Worm (Caenorhabditis elegans) whole organism, mixed stage, embryonic: ENCODE data around the gene gcn-2.

Experiments
- bed-3 ChIP-seq: fragments of 200-800 bp; sonication (Bioruptor generic); optimal IDR thresholded peaks from 3 replicates; lab custom pipeline; 2018; ENCODE audit warnings: mild to moderate bottlenecking, missing genetic modification characterization, moderate library complexity, missing compliant biosample characterization
- blmp-1 ChIP-seq: fragments of 150-350 bp; optimal IDR thresholded peaks from 2 replicates; lab custom pipeline; 2014; ENCODE audit warnings: missing biosample characterization, missing genetic modification characterization
- ceh-39 ChIP-seq: fragments of 150-350 bp; optimal IDR thresholded peaks from 2 replicates; lab custom pipeline; 2014; ENCODE audit warnings: missing biosample characterization, missing genetic modification characterization
- ceh-83 ChIP-seq: fragments of 200-800 bp; sonication (Bioruptor generic); optimal IDR thresholded peaks from 2 replicates; lab custom pipeline; 2018; ENCODE audit warnings: mild to moderate bottlenecking, missing genetic modification characterization, missing compliant biosample characterization
- ces-1 ChIP-seq: fragments of 150-350 bp; optimal IDR thresholded peaks from 2 replicates; lab custom pipeline; 2014; ENCODE audit warnings: missing biosample characterization, missing genetic modification reagents, missing genetic modification characterization
- cnd-1 ChIP-seq: fragments of 200-800 bp; sonication (Bioruptor generic); optimal IDR thresholded peaks from 2 replicates; lab custom pipeline; 2018; ENCODE audit warnings: mild to moderate bottlenecking, missing genetic modification characterization, missing compliant biosample characterization
- drap-1 ChIP-seq: fragments of 200-800 bp; sonication (Bioruptor generic); optimal IDR thresholded peaks from 3 replicates; lab custom pipeline; 2018; ENCODE audit warnings: mild to moderate bottlenecking, missing genetic modification characterization, missing compliant biosample characterization
- elt-1 ChIP-seq: sonication (generic microtip); optimal IDR thresholded peaks from 2 replicates; lab custom pipeline; 2017; ENCODE audit warnings: missing genetic modification characterization, mild to moderate bottlenecking, missing compliant biosample characterization, antibody characterized with exemption, moderate library complexity, borderline replicate concordance; ENCODE audit not compliant: insufficient read depth
- flh-1 ChIP-seq: fragments of 200-800 bp; sonication (Bioruptor generic); optimal IDR thresholded peaks from 2 replicates; lab custom pipeline; 2018; ENCODE audit warnings: mild to moderate bottlenecking, missing genetic modification characterization, moderate library complexity, missing compliant biosample characterization
- ham-2 ChIP-seq: fragments of 200-800 bp; sonication (Bioruptor generic); optimal IDR thresholded peaks from 2 replicates; lab custom pipeline; 2018; ENCODE audit warnings: mild to moderate bottlenecking, missing genetic modification characterization, missing compliant biosample characterization
- hlh-1 ChIP-seq: fragments of 150-350 bp; optimal IDR thresholded peaks from 2 replicates; lab custom pipeline; 2014; ENCODE audit warnings: missing biosample characterization, missing genetic modification reagents, missing genetic modification characterization
- lin-13 ChIP-seq: fragments of 150-350 bp; optimal IDR thresholded peaks from 2 replicates; lab custom pipeline; 2014; ENCODE audit warnings: missing biosample characterization, missing genetic modification characterization
- lin-32 ChIP-seq: fragments of 200-800 bp; sonication (Bioruptor generic); optimal IDR thresholded peaks from 2 replicates; lab custom pipeline; 2018; ENCODE audit warnings: mild to moderate bottlenecking, missing genetic modification characterization, missing compliant biosample characterization
- lsy-2 ChIP-seq: fragments of 150-350 bp; optimal IDR thresholded peaks from 2 replicates; lab custom pipeline; 2014; ENCODE audit warnings: missing biosample characterization, missing genetic modification characterization
- mab-5 ChIP-seq: fragments of 150-350 bp; optimal IDR thresholded peaks from 2 replicates; lab custom pipeline; 2014; ENCODE audit warnings: missing biosample characterization, missing genetic modification characterization
- mep-1 ChIP-seq: fragments of 150-350 bp; optimal IDR thresholded peaks from 2 replicates; lab custom pipeline; 2017; ENCODE audit warnings: missing biosample characterization, missing genetic modification reagents, missing genetic modification characterization, inconsistent platforms
- mls-2 ChIP-seq: sonication (generic microtip); optimal IDR thresholded peaks from 2 replicates; lab custom pipeline; 2016; ENCODE audit warnings: mild to moderate bottlenecking, missing genetic modification characterization, moderate library complexity, missing compliant biosample characterization
- nhr-12 ChIP-seq: fragments of 150-350 bp; optimal IDR thresholded peaks from 2 replicates; lab custom pipeline; 2014; ENCODE audit warnings: missing biosample characterization, missing genetic modification characterization
- nhr-2 ChIP-seq: fragments of 150-350 bp; optimal IDR thresholded peaks from 2 replicates; lab custom pipeline; 2014; ENCODE audit warnings: missing biosample characterization, missing genetic modification characterization
- nhr-237 ChIP-seq: fragments of 150-350 bp; optimal IDR thresholded peaks from 2 replicates; lab custom pipeline; 2014; ENCODE audit warnings: missing biosample characterization, missing genetic modification characterization
- nhr-28 ChIP-seq: fragments of 150-350 bp; optimal IDR thresholded peaks from 2 replicates; lab custom pipeline; 2014; ENCODE audit warnings: missing biosample characterization, missing genetic modification characterization
- nhr-76 ChIP-seq: sonication (generic microtip); optimal IDR thresholded peaks from 2 replicates; lab custom pipeline; 2017; ENCODE audit warnings: missing biosample characterization, missing genetic modification characterization
- pha-4 ChIP-seq: fragments of 150-350 bp; optimal IDR thresholded peaks from 2 replicates; lab custom pipeline; 2018; ENCODE audit warnings: missing biosample characterization, missing genetic modification reagents, missing genetic modification characterization
- sem-2 ChIP-seq: fragments of 200-800 bp; sonication (Bioruptor generic); optimal IDR thresholded peaks from 2 replicates; lab custom pipeline; 2018; ENCODE audit warnings: mild to moderate bottlenecking, missing genetic modification characterization, missing compliant biosample characterization
- snpc-4 ChIP-seq: fragments of 150-350 bp; optimal IDR thresholded peaks from 2 replicates; lab custom pipeline; 2014; ENCODE audit warnings: missing biosample characterization, missing genetic modification characterization
- tbx-8 ChIP-seq: fragments of 200-800 bp; sonication (Bioruptor generic); optimal IDR thresholded peaks from 2 replicates; lab custom pipeline; 2018; ENCODE audit warnings: mild to moderate bottlenecking, missing genetic modification characterization, moderate library complexity, missing compliant biosample characterization
- unc-120 ChIP-seq: sonication (generic microtip); optimal IDR thresholded peaks from 2 replicates; lab custom pipeline; 2017; ENCODE audit warnings: missing genetic modification characterization, missing compliant biosample characterization; ENCODE audit not compliant: poor library complexity, severe bottlenecking
- unc-39 ChIP-seq: fragments of 150-350 bp; optimal IDR thresholded peaks from 2 replicates; lab custom pipeline; 2014; ENCODE audit warnings: missing biosample characterization, missing genetic modification characterization
- unc-62 ChIP-seq: fragments of 150-350 bp; optimal IDR thresholded peaks from 2 replicates; lab custom pipeline; 2014; ENCODE audit warnings: missing biosample characterization, missing genetic modification reagents, missing genetic modification characterization
- zip-8 ChIP-seq: fragments of 150-350 bp; optimal IDR thresholded peaks from 2 replicates; lab custom pipeline; 2014; ENCODE audit warnings: missing biosample characterization, missing genetic modification characterization
- ztf-11 ChIP-seq: fragments of 150-350 bp; optimal IDR thresholded peaks from 2 replicates; lab custom pipeline; 2014; ENCODE audit warnings: missing biosample characterization, missing genetic modification characterization

The gcn-2 gene

ce11 chrII:13076301-13076916, 7.6 kb upstream of the gcn-2 start:
- no peak for TF ChIP-seq blmp-1 (tag; lab: Kevin White, UChicago)
- no peak for TF ChIP-seq nhr-2 (tag; lab: Kevin White, UChicago)
- TF ChIP-seq bed-3 (GFP tag; lab: Kevin White, UChicago) = no peak
- TF ChIP-seq unc-120 (tag; lab: Kevin White, UChicago) = no peak
- no peak for TF ChIP-seq snpc-4 (tag; lab: Kevin White, UChicago)
- no peak for TF ChIP-seq elt-1 (tag; lab: Kevin White, UChicago)
- TF ChIP-seq ces-1 = no peak
- TF ChIP-seq unc-39 = no peak
- no peak for TF ChIP-seq ham-2
- TF ChIP-seq mls-2 (tag; lab: Kevin White, UChicago) = no peak
- TF ChIP-seq zip-8 = no peak
- no peak for TF ChIP-seq ztf-11 (tag; lab: Kevin White, UChicago)
- TF ChIP-seq hlh-1 (tag; lab: Kevin White, UChicago) = no peak
- TF ChIP-seq lin-13 (tag; lab: Kevin White, UChicago) = no peak
- TF ChIP-seq lsy-2 (tag; lab: Kevin White, UChicago) = no peak
- no peak for TF ChIP-seq nhr-12 (tag; lab: Kevin White, UChicago)
- no peak for TF ChIP-seq nhr-76 (tag; lab: Kevin White, UChicago)
- TF ChIP-seq cnd-1 (tag; lab: Kevin White, UChicago) = no peak
- TF ChIP-seq, all 35 proteins: peak for 0

- no peak for TF ChIP-seq cnd-1 (tag; lab: Kevin White, UChicago)
- TF ChIP-seq sem-2 (GFP tag; lab: Kevin White, UChicago) = no peak
- no peak for TF ChIP-seq nhr-12 (tag; lab: Kevin White, UChicago)
- no peak for TF ChIP-seq mab-5 (tag; lab: Kevin White, UChicago)
- TF ChIP-seq nhr-28 (tag; lab: Kevin White, UChicago) = no peak
- TF ChIP-seq mep-1 (tag; lab: Kevin White, UChicago) = no peak
- TF ChIP-seq ztf-11 (tag; lab: Kevin White, UChicago) = no peak
- TF ChIP-seq unc-120 (tag; lab: Kevin White, UChicago) = no peak
- no peak for TF ChIP-seq snpc-4 (tag; lab: Kevin White, UChicago)
- TF ChIP-seq mls-2 (tag; lab: Kevin White, UChicago) = no peak
- TF ChIP-seq zip-8 = no peak
- no peak for TF ChIP-seq ces-1
- no peak for TF ChIP-seq nhr-76 (tag; lab: Kevin White, UChicago)
- no peak for TF ChIP-seq lin-32 (GFP tag; lab: Kevin White, UChicago)
- no peak for TF ChIP-seq nhr-2 (tag; lab: Kevin White, UChicago)
- no peak for TF ChIP-seq lsy-2 (tag; lab: Kevin White, UChicago)
- no peak for TF ChIP-seq drap-1 (GFP tag; lab: Kevin White, UChicago)
- TF ChIP-seq ceh-83 (GFP tag; lab: Kevin White, UChicago) = no peak
- TF ChIP-seq pha-4 (tag; lab: Kevin White, UChicago) = no peak
- TF ChIP-seq ham-2 = no peak
These were observed 6.2 kb upstream of the gcn-2 start for ce11 chrII:13077746-13078145.

ce11 chrII:13078848-13079428, 5.0 kb upstream of the gcn-2 start, which contains the start of gene F42G4.6:
TSS of gene F42G4.6 (plus strand) at chrII:13079378.
- TF ChIP-seq unc-39 (no peak), lin-32 (GFP tag; lab: Kevin White, UChicago) (no peak), tbx-8 (GFP tag; lab: Kevin White, UChicago) (no peak), snpc-4 (tag; lab: Kevin White, UChicago) (no peak), drap-1 (GFP tag; lab: Kevin White, UChicago) (no peak), ham-2 (no peak), nhr-76 (tag; lab: Kevin White, UChicago) (no peak), nhr-28 (tag; lab: Kevin White, UChicago) (no peak), flh-1 (GFP tag; lab: Kevin White, UChicago) (no peak), unc-120 (tag; lab: Kevin White, UChicago) (no peak), nhr-237 (tag; lab: Kevin White, UChicago) (no peak), ceh-39 (tag; lab: Kevin White, UChicago) (no peak), unc-62 (GFP tag; lab: Kevin White, UChicago) (no peak), sem-2 (GFP tag; lab: Kevin White, UChicago) (no peak), lsy-2 (tag; lab: Kevin White, UChicago) (no peak), pha-4 (tag; lab: Kevin White, UChicago) (no peak)
